Worm (Caenorhabditis elegans) whole organism, midembryonic: ENCODE measurements around the gene cdr-6.

Experiments
- T22C8.4 ChIP-seq: fragments of 200-800 bp; sonication (Bioruptor generic); IDR thresholded peaks from 2 replicates; pipeline ENCODE4 v1.3.6; 2022; ENCODE audit warnings: missing genetic modification characterization, missing compliant biosample characterization
- cog-1 ChIP-seq: sonication (generic microtip); optimal IDR thresholded peaks from 2 replicates; lab custom pipeline; 2016; ENCODE audit warnings: missing genetic modification characterization, missing compliant biosample characterization
- flt-1 ChIP-seq: fragments of 200-800 bp; sonication (Bioruptor generic); IDR thresholded peaks from 2 replicates; pipeline ENCODE4 v1.3.6; 2022; ENCODE audit warnings: missing genetic modification characterization, missing compliant biosample characterization
- klf-2 ChIP-seq: fragments of 200-800 bp; sonication (Bioruptor generic); conservative IDR thresholded peaks from 2 replicates; pipeline ENCODE4 v1.3.6; 2022; ENCODE audit warnings: missing genetic modification reagents, missing genetic modification characterization, missing compliant biosample characterization
- med-1 ChIP-seq: sonication (generic microtip); optimal IDR thresholded peaks from 2 replicates; lab custom pipeline; 2017; ENCODE audit warnings: missing genetic modification characterization, mild to moderate bottlenecking, missing compliant biosample characterization, antibody characterized with exemption, missing genetic modification reagents; ENCODE audit not compliant: insufficient read depth
- ref-1 ChIP-seq: fragments of 200-800 bp; sonication (Bioruptor generic); conservative IDR thresholded peaks from 2 replicates; pipeline ENCODE4 v1.3.6; 2022; ENCODE audit warnings: missing genetic modification reagents, missing genetic modification characterization, missing compliant biosample characterization
- tab-1 ChIP-seq: fragments of 200-800 bp; sonication (Bioruptor generic); IDR thresholded peaks from 2 replicates; pipeline ENCODE4 v1.3.6; 2022; ENCODE audit warnings: missing genetic modification characterization, missing compliant biosample characterization
- ztf-23 ChIP-seq: fragments of 200-800 bp; sonication (Bioruptor generic); IDR thresholded peaks from 2 replicates; pipeline ENCODE4 v1.3.6; 2022; ENCODE audit warnings: missing genetic modification reagents, missing genetic modification characterization, missing compliant biosample characterization
- ztf-29 ChIP-seq: fragments of 200-800 bp; sonication (Bioruptor generic); IDR thresholded peaks from 2 replicates; pipeline ENCODE4 v1.3.6; 2022; ENCODE audit warnings: missing genetic modification reagents, missing genetic modification characterization, missing compliant biosample characterization

- TF ChIP-seq med-1 (GFP tag; lab: Kevin White, UChicago) (no peak), klf-2 (no peak), ztf-29 (GFP tag; lab: Robert Waterston, UW) (no peak), ztf-23 (GFP tag; lab: Robert Waterston, UW) (no peak), T22C8.4 (GFP tag; lab: Robert Waterston, UW) (no peak), flt-1 (GFP tag; lab: Robert Waterston, UW) (no peak), cog-1 (tag; lab: Kevin White, UChicago) (no peak), tab-1 (GFP tag; lab: Robert Waterston, UW) (no peak), ref-1 (GFP tag; lab: Robert Waterston, UW) (no peak)
Measured at ce11 chrV:12408996-12409395, 4.5 kb downstream of the cdr-6 start.
